Fruit fly (Drosophila melanogaster) whole organism: ENCODE results near the gene CG46383.

ENCODE experiments used
- CG8478 ChIP-seq: fragments of >200 bp; optimal IDR thresholded peaks from 2 replicates; lab custom pipeline; 2018; ENCODE audit warnings: inconsistent platforms
- EcR ChIP-seq, 2 experiments: fragments of >200 bp; optimal IDR thresholded peaks; 2 replicates each; lab custom pipeline; 2017; ENCODE audit warnings: missing biosample characterization in 2 of 2, missing genetic modification characterization in 2 of 2, missing genetic modification reagents in 2 of 2
- pan ChIP-seq: fragments of >200 bp; optimal IDR thresholded peaks from 2 replicates; lab custom pipeline; 2017
- psq ChIP-seq: fragments of >200 bp; optimal IDR thresholded peaks from 2 replicates; lab custom pipeline; 2017

DNA sequence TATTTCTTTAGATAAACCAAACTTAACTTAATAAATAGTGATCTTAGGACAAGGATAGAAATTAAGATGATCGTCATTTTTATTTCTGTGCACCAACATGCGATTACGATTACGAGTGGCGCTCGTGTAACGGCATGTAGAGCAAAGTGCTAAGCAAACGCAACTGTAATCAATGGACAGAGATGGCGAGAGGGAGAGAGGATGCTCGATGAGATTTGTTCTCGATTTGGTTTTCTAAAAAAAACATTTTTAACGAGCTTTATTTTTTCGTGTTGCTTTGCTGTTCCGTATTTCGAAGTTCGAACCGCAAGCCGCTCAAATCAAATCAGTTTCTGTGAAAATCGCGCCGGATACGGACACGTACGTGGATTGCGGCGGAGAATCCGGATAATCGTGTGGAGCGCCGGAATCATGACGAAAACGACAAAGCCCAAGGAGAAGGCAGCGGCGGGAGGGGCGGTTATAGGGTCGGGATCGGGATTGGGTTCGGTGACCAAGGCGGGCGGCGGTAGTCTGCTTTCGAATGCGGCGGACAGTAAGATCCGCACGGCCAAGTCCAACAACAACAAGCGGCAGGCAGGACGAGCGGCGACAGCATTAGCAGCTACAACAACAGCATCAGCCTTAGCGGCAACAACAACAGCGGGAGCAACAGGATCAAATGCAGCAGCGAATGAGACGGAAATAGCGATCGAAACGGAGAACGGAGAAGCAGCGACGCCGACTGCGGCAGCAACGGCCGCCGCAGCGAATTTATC lies 43.3 kb upstream of the CG46383 start:
- TF ChIP-seq CG8478 (no peak), EcR (GFP tag; optimal IDR thresholded peaks at IDR 0.05; lab: Kevin White, UChicago) (no peak), pan (no peak), psq (lab: Kevin White, UChicago) (no peak)
